Worm (Caenorhabditis elegans): ENCODE data around the gene mtp-18.

Gene mtp-18

DNA sequence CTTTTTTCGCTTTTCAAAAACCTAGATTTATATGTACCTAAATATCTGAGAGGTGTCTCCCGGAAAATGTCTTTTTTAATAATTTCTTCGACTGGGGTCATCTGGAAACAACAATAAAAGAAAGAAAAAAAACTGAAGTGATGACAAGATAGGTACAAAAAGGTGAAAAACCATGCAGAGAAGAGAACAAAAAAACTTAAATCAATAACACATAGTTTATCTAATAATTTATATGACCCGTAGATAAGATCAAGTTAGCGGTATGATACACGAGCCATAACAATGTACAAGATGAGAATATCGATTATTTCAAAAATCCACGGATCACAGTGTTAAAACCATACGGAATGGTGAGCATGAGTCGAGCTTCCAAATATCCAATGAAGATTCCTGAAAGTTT is at the start of gene mtp-18:
Gene mtp-18 (minus strand): TSS at position 101 of the 400 bp plus-strand sequence.
- TF ChIP-seq alr-1 (tag; optimal IDR thresholded peaks at IDR 0.05; ENCODE audit: borderline replicate concordance) (no peak), nhr-12 (tag; optimal IDR thresholded peaks at IDR 0.05) (no peak), zag-1 (tag; optimal IDR thresholded peaks at IDR 0.05) (no peak), lin-39 (tag; optimal IDR thresholded peaks at IDR 0.05) (no peak), ces-1 (GFP tag; optimal IDR thresholded peaks at IDR 0.05) (no peak), nhr-19 (GFP tag; conservative IDR thresholded peaks at IDR 0.05) (no peak), unc-130 (tag; optimal IDR thresholded peaks at IDR 0.05) (no peak), nhr-77 (tag; optimal IDR thresholded peaks at IDR 0.05) (no peak), elt-3 (tag; optimal IDR thresholded peaks at IDR 0.05) (no peak), sox-4 (tag; optimal IDR thresholded peaks at IDR 0.05) (no peak), C34B4.2 (tag; optimal IDR thresholded peaks at IDR 0.05) (no peak), ztf-11 (tag; optimal IDR thresholded peaks at IDR 0.05) (no peak), irx-1 (tag; optimal IDR thresholded peaks at IDR 0.05) (no peak), snpc-4 (tag; optimal IDR thresholded peaks at IDR 0.05) (no peak), blmp-1 (tag; optimal IDR thresholded peaks at IDR 0.05) (no peak), zip-4 (GFP tag; optimal IDR thresholded peaks at IDR 0.05) (no peak), ama-1 (optimal IDR thresholded peaks at IDR 0.05) (no peak), efl-3 (GFP tag; optimal IDR thresholded peaks at IDR 0.05) (no peak), nhr-237 (tag; optimal IDR thresholded peaks at IDR 0.05) (no peak)

DNA sequence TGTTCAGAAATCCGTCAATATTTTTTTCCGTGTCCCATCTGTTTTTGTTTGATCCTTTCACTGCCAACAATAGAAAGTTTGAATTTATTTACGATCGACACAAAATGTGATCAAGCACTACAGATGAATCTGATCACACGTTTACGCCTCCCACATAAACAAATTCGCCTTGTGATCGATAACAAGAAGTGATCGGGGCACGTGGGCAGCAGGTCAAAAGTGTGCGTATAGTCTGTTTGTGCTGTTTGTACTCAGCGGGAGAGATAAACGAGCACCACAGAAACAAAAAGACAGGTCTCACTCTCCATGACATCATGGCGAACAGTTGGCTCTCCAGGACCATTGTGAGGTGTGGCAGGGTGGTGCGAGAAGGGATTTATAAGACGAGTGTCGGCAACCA is 49.4 kb upstream of the mtp-18 start:
- TF ChIP-seq mab-9 (GFP tag; IDR thresholded peaks at IDR 0.05) (peak; percentile 48; the same call in 1 of the 2 replicates), mef-2 (tag; optimal IDR thresholded peaks at IDR 0.05) (no peak), swsn-7 (tag; optimal IDR thresholded peaks at IDR 0.05) (peak; percentile 69), C34B4.2 (tag; optimal IDR thresholded peaks at IDR 0.05) (no peak), nhr-90 (tag; optimal IDR thresholded peaks at IDR 0.05; ENCODE audit: poor library complexity) (peak; percentile 91), jun-1 (tag; optimal IDR thresholded peaks at IDR 0.05) (peak; percentile 15), pag-3 (tag; optimal IDR thresholded peaks at IDR 0.05; ENCODE audit: borderline replicate concordance, insufficient read depth) (peak; percentile 54), grh-1 (GFP tag; IDR thresholded peaks at IDR 0.05) (peak; percentile 78), nhr-11 (tag; optimal IDR thresholded peaks at IDR 0.05) (peak; percentile 89), elt-2 (tag; optimal IDR thresholded peaks at IDR 0.05) (peak; percentile 92), nhr-71 (tag; optimal IDR thresholded peaks at IDR 0.05) (peak; percentile 98), efl-1 (optimal IDR thresholded peaks at IDR 0.05) (peak; percentile 34 to 42), efl-1 (GFP tag; optimal IDR thresholded peaks at IDR 0.05 in 1 of 2) (peak; percentile 10 to 84), nhr-85 (tag) (peak; percentile 96), F16B12.6 (tag; optimal IDR thresholded peaks at IDR 0.05) (no peak), dpl-1 (GFP tag; optimal IDR thresholded peaks at IDR 0.05) (peak; percentile 23 to 61 (median 41)), ceh-90 (tag; optimal IDR thresholded peaks at IDR 0.05) (no peak), snu-23 (GFP tag; optimal IDR thresholded peaks at IDR 0.05) (peak; percentile 89), lin-13 (GFP tag; optimal IDR thresholded peaks at IDR 0.05) (peak; percentile 58), aha-1 (tag; optimal IDR thresholded peaks at IDR 0.05) (no peak), ceh-88 (GFP tag; IDR thresholded peaks at IDR 0.05) (peak; percentile 33; the same call in 1 of the 2 replicates), elt-3 (tag; optimal IDR thresholded peaks at IDR 0.05) (peak in 2 of 6 experiments; percentile 71 to 86), tbx-2 (tag; optimal IDR thresholded peaks at IDR 0.05) (peak; percentile 90), tlp-1 (tag; optimal IDR thresholded peaks at IDR 0.05) (no peak), zip-4 (GFP tag; optimal IDR thresholded peaks at IDR 0.05) (peak; percentile 3), zag-1 (tag; optimal IDR thresholded peaks at IDR 0.05) (no peak), nhr-20 (tag; optimal IDR thresholded peaks at IDR 0.05) (peak; percentile 97), nhr-28 (tag; optimal IDR thresholded peaks at IDR 0.05) (peak; percentile 55), skn-1 (tag; optimal IDR thresholded peaks at IDR 0.05) (no peak), lin-14 (GFP tag; optimal IDR thresholded peaks at IDR 0.05) (peak; percentile 96), mdl-1 (tag; optimal IDR thresholded peaks at IDR 0.05) (peak in 1 of 2 experiments; percentile 99), nhr-47 (tag; optimal IDR thresholded peaks at IDR 0.05) (peak; percentile 78), dsc-1 (tag; optimal IDR thresholded peaks at IDR 0.05) (peak; percentile 74), lin-39 (tag; optimal IDR thresholded peaks at IDR 0.05) (peak; percentile 71), lsy-2 (tag; optimal IDR thresholded peaks at IDR 0.05) (peak; percentile 72 to 78), nhr-76 (tag; optimal IDR thresholded peaks at IDR 0.05) (no peak), lin-35 (GFP tag; optimal IDR thresholded peaks at IDR 0.05) (peak; percentile 53 to 86), ceh-82 (tag; optimal IDR thresholded peaks at IDR 0.05) (peak in 2 of 3 experiments; percentile 3 to 26)
